Fruit fly (Drosophila melanogaster): Measurements from ENCODE around the gene Pomp.

Gene Pomp

DNA sequence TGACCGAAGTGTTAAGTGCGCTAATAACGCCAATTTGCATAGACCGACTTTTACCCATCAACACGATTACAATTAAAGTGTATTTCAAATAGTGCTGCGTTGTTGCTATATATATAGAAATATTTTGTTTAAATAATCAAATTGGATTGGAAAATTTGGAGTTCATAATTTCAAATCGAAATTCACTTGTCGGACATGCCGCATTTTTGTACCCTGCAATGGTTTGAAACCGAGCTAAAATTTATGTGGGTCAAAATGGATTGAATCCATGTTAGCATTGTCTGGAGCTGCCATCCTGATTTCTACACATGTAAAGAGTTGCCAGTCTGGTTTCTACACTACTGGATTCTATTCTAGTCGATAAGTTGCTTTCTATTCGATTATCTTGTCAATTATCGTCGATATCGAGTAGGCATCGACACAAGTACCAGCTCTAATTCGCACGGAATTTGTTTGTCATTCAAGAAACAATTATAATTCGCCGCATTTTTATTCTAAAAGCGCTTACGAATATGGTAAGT lies at the start of gene Pomp (continued):
- no peak for TF ChIP-seq lov (optimal IDR thresholded peaks at IDR 0.05)
- TF ChIP-seq lov (GFP tag; IDR thresholded peaks at IDR 0.05) = peak; percentile 86; the same call in 2 of the 3 replicates
- peak; percentile 85 for TF ChIP-seq CG15269 (tag; optimal IDR thresholded peaks at IDR 0.05)
- peak; percentile 85 for TF ChIP-seq tap (tag; optimal IDR thresholded peaks at IDR 0.05)
- peak; percentile 90 for TF ChIP-seq HmgZ (tag; optimal IDR thresholded peaks at IDR 0.05)
- TF ChIP-seq Scr (GFP tag; IDR thresholded peaks at IDR 0.05; ENCODE audit: partially characterized antibody) = peak; percentile 62
- TF ChIP-seq NC2α (GFP tag; optimal IDR thresholded peaks at IDR 0.05) = no peak
- TF ChIP-seq CG10366 (GFP tag; IDR thresholded peaks at IDR 0.05) = peak; percentile 83
- peak; percentile 79 for TF ChIP-seq CG31224 (GFP tag; IDR thresholded peaks at IDR 0.05)
- TF ChIP-seq CG6654 (GFP tag; optimal IDR thresholded peaks at IDR 0.05) = peak; percentile 57
- no peak for TF ChIP-seq Poxn (GFP tag; IDR thresholded peaks at IDR 0.05)
- peak; percentile 42; the same call in 1 of the 2 replicates for TF ChIP-seq GATAe (GFP tag; conservative IDR thresholded peaks at IDR 0.05)
- TF ChIP-seq CG3281 (GFP tag; optimal IDR thresholded peaks at IDR 0.05) = peak; percentile 83
- peak; percentile 80 for TF ChIP-seq sim (GFP tag; IDR thresholded peaks at IDR 0.05)
- peak; percentile 20 for TF ChIP-seq shn (GFP tag; optimal IDR thresholded peaks at IDR 0.05)
- peak; percentile 73 for TF ChIP-seq Sox100B (GFP tag; optimal IDR thresholded peaks at IDR 0.05)
- peak; percentile 88 for TF ChIP-seq CG15514 (GFP tag; optimal IDR thresholded peaks at IDR 0.05)
- peak; percentile 53; the same call in 1 of the 2 replicates for TF ChIP-seq CG32767 (GFP tag; IDR thresholded peaks at IDR 0.05)
- peak; percentile 34 for TF ChIP-seq jumu (GFP tag; optimal IDR thresholded peaks at IDR 0.05)
- peak; percentile 57 for TF ChIP-seq CG7786 (GFP tag; optimal IDR thresholded peaks at IDR 0.05)
- peak; percentile 90 for TF ChIP-seq sd (tag; optimal IDR thresholded peaks at IDR 0.05)
- peak; percentile 76 for TF ChIP-seq CG17385 (GFP tag; optimal IDR thresholded peaks at IDR 0.05)
- TF ChIP-seq BEAF-32 (GFP tag; optimal IDR thresholded peaks at IDR 0.05) = peak; percentile 60
- peak; percentile 74 for TF ChIP-seq CG15601 (tag; optimal IDR thresholded peaks at IDR 0.05)
- TF ChIP-seq pita (GFP tag; optimal IDR thresholded peaks at IDR 0.05) = peak; percentile 95
- peak; percentile 81 for TF ChIP-seq CG13287 (GFP tag; IDR thresholded peaks at IDR 0.05; ENCODE audit: partially characterized antibody)
- peak; percentile 83 for TF ChIP-seq tin (GFP tag; optimal IDR thresholded peaks at IDR 0.05)
- TF ChIP-seq CkIIα-i1 (GFP tag; IDR thresholded peaks at IDR 0.05) = 0 out of 2 replicates have a peak, but pooled peaks have one; percentile 41
- TF ChIP-seq Side (GFP tag; optimal IDR thresholded peaks at IDR 0.05) = peak; percentile 57
- no peak for TF ChIP-seq Hmx (GFP tag; optimal IDR thresholded peaks at IDR 0.05)
- no peak for TF ChIP-seq CG10431 (GFP tag; optimal IDR thresholded peaks at IDR 0.05)
- peak; percentile 14 for TF ChIP-seq Atf3 (GFP tag; optimal IDR thresholded peaks at IDR 0.05)
- peak; percentile 67 for TF ChIP-seq wdn (GFP tag; IDR thresholded peaks at IDR 0.05)
- TF ChIP-seq Atf6 (GFP tag; IDR thresholded peaks at IDR 0.05) = peak; percentile 89
- peak; percentile 2 for TF ChIP-seq Neu2 (GFP tag; optimal IDR thresholded peaks at IDR 0.05; ENCODE audit: borderline replicate concordance)
- peak; percentile 64; the same call in 2 of the 3 replicates for TF ChIP-seq knrl (GFP tag; IDR thresholded peaks at IDR 0.05; ENCODE audit: partially characterized antibody)
- peak; percentile 75 for TF ChIP-seq tio (GFP tag; optimal IDR thresholded peaks at IDR 0.05)
- peak; percentile 72 for TF ChIP-seq CG17802 (tag; optimal IDR thresholded peaks at IDR 0.05)
- peak; percentile 76 for TF ChIP-seq CG32772 (GFP tag; IDR thresholded peaks at IDR 0.05)
- TF ChIP-seq CG12155 (GFP tag; optimal IDR thresholded peaks at IDR 0.05) = peak; percentile 86
- peak; percentile 87 for TF ChIP-seq CG4730 (GFP tag; IDR thresholded peaks at IDR 0.05)
- no peak for TF ChIP-seq Lpt (GFP tag; optimal IDR thresholded peaks at IDR 0.05)
- peak; percentile 66 for TF ChIP-seq CG1529 (GFP tag; optimal IDR thresholded peaks at IDR 0.05)
- peak; percentile 93 for TF ChIP-seq CG31441 (GFP tag; IDR thresholded peaks at IDR 0.05)
- TF ChIP-seq Ada2b (GFP tag; IDR thresholded peaks at IDR 0.05) = peak; percentile 80
- peak; percentile 88 for TF ChIP-seq CG7839 (tag; optimal IDR thresholded peaks at IDR 0.05)
- TF ChIP-seq Trl (optimal IDR thresholded peaks at IDR 0.05) = no peak
- TF ChIP-seq Trl (GFP tag; optimal IDR thresholded peaks at IDR 0.05) = peak; percentile 67
- no peak for TF ChIP-seq h (optimal IDR thresholded peaks at IDR 0.05)
- peak; percentile 81 for TF ChIP-seq MBD-R2 (GFP tag; IDR thresholded peaks at IDR 0.05)
- TF ChIP-seq twi (tag; optimal IDR thresholded peaks at IDR 0.05) = peak; percentile 35
